Fruit fly (Drosophila melanogaster) whole organism, larva: ENCODE measurements around the gene CG4592.

Source experiments
- noc ChIP-seq: fragments of 200-800 bp; sonication (Bioruptor generic); optimal IDR thresholded peaks from 3 replicates; lab custom pipeline; 2019; ENCODE audit warnings: missing biosample characterization, mild to moderate bottlenecking, missing genetic modification characterization, moderate library complexity

CG4592 gene

DNA sequence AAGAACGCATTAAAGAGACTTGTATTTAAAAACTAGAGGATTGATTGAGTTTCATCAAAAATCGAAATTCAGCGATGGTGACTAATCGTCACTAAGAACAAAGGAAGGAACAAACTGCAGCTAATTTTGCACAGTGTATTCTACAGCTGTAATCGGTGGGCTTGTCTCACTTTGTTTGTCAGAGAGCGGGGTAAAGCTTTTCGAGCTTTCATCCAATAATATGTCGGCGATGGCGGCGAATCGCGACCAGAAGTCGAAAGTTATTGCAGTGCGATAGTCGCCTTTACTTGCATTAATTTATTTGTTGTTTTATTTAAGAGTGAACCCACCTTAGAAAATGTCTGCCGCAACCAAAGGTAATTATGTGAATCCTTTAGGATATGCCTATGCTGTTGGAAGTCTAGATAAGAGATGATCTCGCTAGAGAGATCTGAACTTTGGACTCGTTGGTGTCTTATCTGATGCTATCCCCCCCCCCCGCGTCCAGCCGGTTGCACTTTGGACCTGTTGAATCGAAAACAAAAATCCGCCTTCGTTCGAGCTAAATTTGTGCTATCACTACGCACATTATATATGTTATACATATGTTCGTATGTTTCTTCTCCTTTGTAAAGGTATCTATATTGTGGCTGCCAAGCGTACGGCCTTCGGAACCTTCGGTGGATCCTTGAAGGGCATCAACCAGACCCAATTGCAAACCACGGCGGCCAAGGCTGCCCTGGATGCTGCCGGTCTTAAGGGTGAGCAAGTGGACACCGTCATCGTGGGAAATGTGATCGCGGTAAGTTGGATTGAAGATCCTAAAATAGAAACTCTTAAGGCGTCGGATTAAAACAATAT, 6.2 kb upstream of the CG4592 start, which contains the start of gene yip2:
Gene yip2, plus strand, starts transcription at position 243 of the 840 bp plus-strand sequence.
- peak; percentile 70 for TF ChIP-seq noc (tag; lab: Kevin White, UChicago)

- TF ChIP-seq noc (tag; lab: Kevin White, UChicago) = peak; percentile 68
Observed at dm6 chr2L:9918020-9918959, 3.1 kb upstream of the CG4592 start, which contains the start of the genes CG5885 and CG4598. TSS of gene CG5885 (minus strand) at chr2L:9918330. TSS of gene CG4598 (plus strand) at chr2L:9918618.

DNA sequence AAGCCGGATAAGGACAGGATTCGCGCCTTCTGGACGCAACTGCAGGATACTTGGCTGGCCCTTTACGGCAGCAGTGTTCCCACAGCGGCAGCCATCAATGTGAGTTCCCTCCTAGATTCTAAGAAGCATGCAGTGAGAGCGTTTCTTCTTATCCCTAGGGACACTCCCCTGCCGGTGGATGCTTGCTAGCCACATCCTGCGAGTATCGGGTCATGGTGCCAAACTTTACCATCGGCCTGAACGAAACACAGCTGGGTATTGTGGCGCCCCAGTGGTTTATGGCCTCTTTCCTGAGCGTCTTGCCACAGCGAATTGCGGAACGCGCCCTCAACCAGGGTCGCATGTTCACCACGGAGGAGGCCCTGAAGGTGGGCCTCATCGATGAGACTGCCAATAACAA, 2.2 kb upstream of the CG4592 start:
- no peak for TF ChIP-seq noc (tag; lab: Kevin White, UChicago)

dm6 chr2L:9919949-9920348, 1.5 kb upstream of the CG4592 start, which contains the start of gene CG4594:
TSS of gene CG4594 (plus strand) at chr2L:9920160.
- TF ChIP-seq noc (tag; lab: Kevin White, UChicago) = no peak

DNA sequence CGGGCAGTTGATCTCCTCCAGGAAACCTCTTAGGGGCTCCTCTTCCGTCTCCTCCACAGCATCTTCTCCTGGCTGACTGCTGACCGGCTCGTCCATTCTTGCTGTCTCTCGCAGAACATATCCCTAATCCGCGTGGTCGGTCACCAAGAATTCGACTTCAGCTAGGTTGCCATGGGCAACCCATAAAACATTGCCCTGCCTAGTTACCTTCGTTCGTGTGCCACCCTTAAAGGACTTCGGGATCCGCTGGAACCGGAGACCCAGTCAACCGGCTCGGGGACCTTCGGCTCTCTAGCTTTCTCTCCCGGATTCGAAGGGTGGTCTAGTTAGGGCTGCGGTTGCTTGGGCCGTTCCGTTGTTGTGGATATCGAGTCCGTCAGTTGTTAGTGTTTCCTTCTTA, 3.3 kb downstream of the CG4592 start, which contains the start of the genes TbCMF46 and CG42366:
Gene TbCMF46, minus strand, starts transcription at position 101 of the 400 bp plus-strand sequence.
Gene CG42366, plus strand, starts transcription at position 397 of the 400 bp plus-strand sequence.
- no peak for TF ChIP-seq noc (tag; lab: Kevin White, UChicago)

- TF ChIP-seq noc (tag; lab: Kevin White, UChicago) = no peak
Observed at dm6 chr2L:9930280-9930679, 8.8 kb downstream of the CG4592 start, which contains the start of gene CG42367. TSS of gene CG42367 (plus strand) at chr2L:9930580.

DNA sequence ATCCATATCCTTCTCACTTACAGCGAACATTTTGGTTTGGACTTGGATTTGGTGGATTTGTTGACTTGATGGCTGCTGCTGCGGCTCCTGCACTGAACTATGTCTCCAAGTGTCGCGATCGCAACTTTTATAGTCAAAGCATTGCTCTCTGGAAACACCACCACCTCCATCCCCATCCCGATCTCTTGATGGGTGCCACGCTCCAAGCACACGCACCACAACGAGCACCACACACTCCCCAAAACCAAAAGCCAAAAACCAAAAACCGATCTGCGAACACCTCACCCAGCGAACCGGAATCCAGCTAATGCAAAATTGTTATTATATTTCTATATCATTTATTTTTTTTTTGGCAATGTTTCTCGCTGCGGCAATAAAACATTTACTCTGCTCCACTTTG, 11.6 kb downstream of the CG4592 start, which contains the start of gene Cpr30F:
Gene Cpr30F, minus strand, starts transcription at position 101 of the 400 bp plus-strand sequence.
- TF ChIP-seq noc (tag; lab: Kevin White, UChicago) = no peak

DNA sequence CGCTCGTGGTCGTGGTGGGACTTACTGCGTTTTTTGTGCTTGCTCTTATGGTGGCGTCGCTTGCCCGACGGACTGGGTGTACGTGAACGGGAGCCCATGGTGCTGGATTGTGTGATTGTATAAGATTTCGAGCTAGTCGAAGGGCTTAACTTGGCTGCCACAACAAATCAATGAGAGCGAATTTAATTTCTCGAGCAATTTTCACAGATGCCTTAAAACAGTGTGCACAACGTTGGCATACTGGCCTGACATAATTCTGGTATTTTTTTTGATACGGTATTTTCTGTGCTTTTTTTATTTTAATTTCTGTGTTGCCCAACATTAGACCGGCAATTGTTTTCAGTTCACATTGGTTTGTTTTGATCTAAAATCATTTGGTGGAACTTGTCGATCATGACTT, 16.5 kb downstream of the CG4592 start, which contains the start of gene Arglu1:
Gene Arglu1, minus strand, starts transcription at position 227 of the 400 bp plus-strand sequence.
- TF ChIP-seq noc (tag; lab: Kevin White, UChicago) = no peak

DNA sequence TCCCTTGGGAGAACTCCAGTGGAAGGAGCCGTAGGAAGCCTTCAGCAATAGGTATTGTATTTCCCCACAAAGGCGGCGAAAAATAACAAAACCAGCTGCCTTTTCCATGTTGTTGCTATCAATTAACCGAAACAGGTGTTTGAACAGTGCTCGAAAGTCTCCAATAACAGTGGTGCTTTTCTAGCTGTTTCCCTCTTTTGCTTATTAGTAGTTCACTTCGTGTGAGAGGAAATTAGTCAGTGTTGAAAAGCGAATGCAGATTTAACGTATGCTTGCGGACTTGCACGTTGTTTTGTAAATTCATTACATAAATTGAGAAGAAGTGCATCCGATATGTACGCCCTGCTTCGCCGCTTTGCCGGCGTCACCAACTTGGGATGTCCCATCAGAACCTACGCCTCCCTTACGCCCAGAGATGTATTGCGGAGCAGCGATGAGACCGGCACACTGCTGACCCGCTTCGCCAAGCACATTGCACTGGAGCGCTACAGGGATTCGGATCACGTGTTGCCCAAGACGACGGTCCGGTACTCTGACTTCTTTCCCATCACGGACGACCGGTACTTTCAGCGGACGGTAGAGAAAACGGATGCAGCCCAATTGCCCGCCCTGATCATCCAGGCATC, 17.3 kb downstream of the CG4592 start, which contains the start of the genes Datp and CG4619:
Gene Datp, minus strand, starts transcription at position 160 of the 626 bp plus-strand sequence.
Gene CG4619, plus strand, starts transcription at position 233 of the 626 bp plus-strand sequence.
- TF ChIP-seq noc (tag; lab: Kevin White, UChicago) = peak; percentile 43

- TF ChIP-seq noc (tag; lab: Kevin White, UChicago) = peak; percentile 61
Observed at dm6 chr2L:9943521-9943920, 22.1 kb downstream of the CG4592 start.

DNA sequence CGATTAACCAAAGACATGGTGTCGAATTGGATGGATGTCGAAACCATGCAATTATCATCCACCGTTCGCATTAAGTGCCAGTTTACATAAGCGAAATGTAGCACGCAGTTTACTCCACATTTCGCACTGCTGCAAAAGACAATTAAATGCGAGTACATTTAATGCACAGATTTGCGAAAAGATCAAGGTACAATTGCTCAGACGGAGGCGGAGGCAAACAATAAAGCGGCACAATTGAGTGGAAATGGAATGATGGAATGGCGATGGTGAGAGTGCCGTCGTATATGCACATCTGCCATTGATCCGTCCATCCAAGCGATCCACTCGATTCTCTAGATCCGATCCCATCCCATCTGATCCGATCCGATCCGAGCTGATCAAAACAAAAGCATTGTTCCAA, 23.7 kb downstream of the CG4592 start:
- TF ChIP-seq noc (tag; lab: Kevin White, UChicago) = no peak

dm6 chr2L:9946051-9946450, 24.6 kb downstream of the CG4592 start:
- no peak for TF ChIP-seq noc (tag; lab: Kevin White, UChicago)

DNA sequence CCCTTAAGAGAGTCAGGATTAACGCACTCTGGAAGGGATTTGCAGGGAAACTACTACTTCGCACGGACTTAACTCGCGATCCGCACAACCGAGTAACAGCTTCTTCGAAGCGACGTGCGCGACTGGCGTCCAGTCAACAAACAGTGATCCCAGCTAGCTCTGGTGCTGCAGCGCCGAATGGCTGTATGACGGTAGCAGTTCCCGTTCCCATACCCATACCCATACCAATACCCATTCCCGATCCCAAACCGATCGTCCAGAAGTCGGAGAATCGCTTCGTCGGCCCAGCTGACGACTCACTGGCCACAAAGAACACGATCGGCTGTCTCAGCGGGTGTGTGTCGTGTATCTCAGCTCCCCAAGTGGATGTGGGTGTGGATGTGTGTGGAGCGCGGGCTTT, 25.8 kb downstream of the CG4592 start, which contains the start of gene CG5853:
Gene CG5853, minus strand, starts transcription at position 384 of the 400 bp plus-strand sequence.
- TF ChIP-seq noc (tag; lab: Kevin White, UChicago) = peak; percentile 56

DNA sequence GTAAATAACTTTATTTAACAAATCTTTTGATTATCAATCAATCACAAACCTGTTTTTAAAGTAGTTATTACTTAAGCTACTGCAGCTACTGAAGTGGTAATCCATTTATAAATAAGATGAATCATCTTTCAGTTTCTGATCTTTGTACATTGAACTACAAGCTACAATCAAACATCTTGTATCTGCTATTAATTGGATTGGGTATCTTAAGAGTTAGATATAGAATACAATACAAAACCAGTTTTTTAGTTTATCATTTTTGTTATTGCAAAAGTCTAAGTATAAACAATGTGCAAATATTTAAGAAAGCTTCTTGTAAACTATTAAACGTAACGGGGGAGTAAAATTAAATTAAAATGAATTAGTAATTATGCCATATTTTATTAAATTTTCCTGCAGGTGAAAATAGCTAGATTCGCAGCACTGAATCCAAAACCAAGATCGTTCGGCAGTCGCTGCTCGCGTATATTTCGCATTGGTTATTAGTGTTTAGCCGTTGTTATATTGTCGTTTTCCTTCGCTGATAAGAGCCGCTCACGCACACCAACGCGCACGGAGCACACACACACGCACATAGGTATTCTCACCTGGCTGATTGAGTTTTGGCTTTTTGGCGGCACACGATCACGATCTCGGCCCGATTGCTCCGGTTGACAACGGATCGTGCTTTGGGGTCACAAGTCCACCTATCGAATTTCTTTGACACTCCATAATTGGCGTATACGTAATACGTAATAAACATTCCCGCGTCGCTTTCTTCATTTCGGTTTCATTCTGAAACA, 26.5 kb downstream of the CG4592 start:
- peak; percentile 28 for TF ChIP-seq noc (tag; lab: Kevin White, UChicago)
